Fruit fly (Drosophila melanogaster): ENCODE results near the gene plum.

DNA sequence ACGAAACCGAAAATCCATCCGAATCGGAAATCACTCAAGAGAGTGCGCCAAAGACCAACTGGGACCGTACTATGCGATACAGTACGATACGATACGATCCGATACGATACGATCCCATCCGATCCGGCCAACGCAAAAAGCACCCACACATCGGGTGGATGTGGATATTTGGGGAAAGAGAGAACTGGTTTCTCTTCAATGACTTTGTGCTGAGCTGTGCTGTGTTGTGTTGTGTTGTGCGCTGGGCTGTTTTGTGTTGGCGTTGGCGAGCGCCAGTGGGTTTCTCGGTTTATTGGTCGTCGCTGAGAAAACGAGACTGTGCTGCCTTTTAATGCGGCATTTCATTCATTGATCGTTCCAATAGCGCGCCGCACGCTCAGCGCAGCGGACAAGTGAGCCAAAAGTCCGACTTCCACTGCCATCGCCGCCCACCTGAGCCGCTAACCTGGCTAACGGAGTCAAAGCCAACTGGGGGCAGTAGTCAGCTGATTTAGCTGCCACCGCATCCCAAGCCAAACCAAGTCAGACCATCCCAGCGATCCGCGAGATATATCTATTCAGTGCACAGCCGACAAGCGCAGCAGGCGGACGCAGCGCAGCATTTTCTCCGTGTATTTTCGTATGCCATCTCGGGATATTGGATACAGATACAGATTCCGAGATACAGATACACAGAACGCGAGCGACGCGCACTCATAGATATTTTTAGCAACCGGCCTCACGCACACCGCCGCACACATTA, 94.4 kb downstream of the plum start, which contains the start of gene tx:
- TF ChIP-seq ovo (GFP tag; optimal IDR thresholded peaks at IDR 0.05) (peak; percentile 46), pad (GFP tag; optimal IDR thresholded peaks at IDR 0.05) (no peak), tj (GFP tag; optimal IDR thresholded peaks at IDR 0.05) (no peak), kay (GFP tag; ENCODE audit: borderline replicate concordance) (no peak), CG12768 (GFP tag; optimal IDR thresholded peaks at IDR 0.05) (no peak), cnc (optimal IDR thresholded peaks at IDR 0.05) (no peak), toe (GFP tag; optimal IDR thresholded peaks at IDR 0.05) (no peak)

Data from whole organism, adult.